Worm (Caenorhabditis elegans): Measurements from ENCODE around the gene Y80D4G.2.
A peak's percentile ranks its signal among the peaks of the same experiment; 100 is the strongest.

DNA sequence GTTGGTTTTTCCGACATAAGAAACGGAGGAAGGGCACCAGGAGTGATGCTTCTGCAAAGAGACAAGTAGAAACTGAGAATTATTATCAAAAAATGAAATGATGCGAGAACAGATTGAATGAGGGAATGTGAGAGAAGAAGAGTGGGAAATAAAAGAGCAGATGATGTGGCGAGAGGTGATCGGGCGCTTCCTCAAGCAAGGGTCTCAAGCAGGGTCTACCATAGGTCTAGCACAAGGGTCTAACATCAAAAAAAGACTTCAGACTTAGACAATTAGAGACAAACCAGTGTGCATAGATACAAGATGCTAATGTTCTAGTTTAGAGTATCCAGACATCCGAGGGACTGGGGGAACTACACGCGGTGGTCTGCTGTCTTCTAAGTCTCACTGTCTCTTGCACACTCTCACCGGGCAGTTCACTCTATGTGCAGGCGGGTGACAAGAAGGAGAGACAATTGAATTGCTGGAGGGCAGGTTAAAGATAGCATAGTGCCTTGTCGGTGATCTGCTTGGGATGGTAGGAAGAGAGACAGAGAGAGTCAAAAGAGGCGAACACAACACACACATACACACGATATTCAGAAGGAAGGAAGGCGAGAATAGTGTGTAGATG is 24.2 kb downstream of the Y80D4G.2 start, which contains the start of gene R13A5.7:
- TF ChIP-seq ceh-14 (tag; optimal IDR thresholded peaks at IDR 0.05) = no peak
- TF ChIP-seq fkh-10 (GFP tag; optimal IDR thresholded peaks at IDR 0.05) = no peak
- no peak for TF ChIP-seq pqm-1 (tag; optimal IDR thresholded peaks at IDR 0.05)
- TF ChIP-seq Y22D7AL.16 (tag; optimal IDR thresholded peaks at IDR 0.05) = no peak
- no peak for TF ChIP-seq fax-1 (tag; optimal IDR thresholded peaks at IDR 0.05)
- TF ChIP-seq dmd-4 (tag; optimal IDR thresholded peaks at IDR 0.05; ENCODE audit: borderline replicate concordance) = peak; percentile 2
- TF ChIP-seq hlh-13 (GFP tag; optimal IDR thresholded peaks at IDR 0.05) = no peak
- no peak for TF ChIP-seq che-1 (tag; optimal IDR thresholded peaks at IDR 0.05)

All from whole organism, late embryonic.